Worm (Caenorhabditis elegans) whole organism, early embryonic: ENCODE results near the gene Y61B8A.6.
"Not testable (repeated sequence)": the region's sequence is repeated elsewhere in the genome, so short reads cannot be mapped to it uniquely, and the experiment has no call there.

Source experiments
- B0310.2 ChIP-seq: sonication (generic microtip); optimal IDR thresholded peaks from 2 replicates; lab custom pipeline; 2016; ENCODE audit warnings: mild to moderate bottlenecking, missing genetic modification characterization, missing compliant biosample characterization
- F13C5.2 ChIP-seq: sonication (generic microtip); optimal IDR thresholded peaks from 2 replicates; lab custom pipeline; 2017; ENCODE audit warnings: mild to moderate bottlenecking, missing genetic modification characterization, inconsistent platforms, missing compliant biosample characterization
- aly-1 ChIP-seq: sonication (generic microtip); optimal IDR thresholded peaks from 2 replicates; lab custom pipeline; 2016; ENCODE audit warnings: missing genetic modification characterization, missing compliant biosample characterization
- ama-1 ChIP-seq: fragments of 150-350 bp; optimal IDR thresholded peaks from 2 replicates; lab custom pipeline; 2014
- ceh-13 ChIP-seq: fragments of 200-800 bp; sonication (Bioruptor generic); optimal IDR thresholded peaks from 2 replicates; lab custom pipeline; 2018; ENCODE audit warnings: mild to moderate bottlenecking, missing genetic modification characterization, missing compliant biosample characterization
- ceh-36 ChIP-seq: sonication (generic microtip); optimal IDR thresholded peaks from 2 replicates; lab custom pipeline; 2016; ENCODE audit warnings: missing genetic modification characterization, inconsistent platforms, missing compliant biosample characterization
- ets-7 ChIP-seq: sonication (generic microtip); optimal IDR thresholded peaks from 2 replicates; lab custom pipeline; 2016; ENCODE audit warnings: missing genotype, missing genetic modification characterization, missing compliant biosample characterization
- flt-1 ChIP-seq: fragments of 200-800 bp; sonication (Bioruptor generic); IDR thresholded peaks from 2 replicates; pipeline ENCODE4 v1.3.6; 2022; ENCODE audit warnings: missing genetic modification characterization, missing compliant biosample characterization
- hmbx-1 ChIP-seq: sonication (generic microtip); optimal IDR thresholded peaks from 2 replicates; lab custom pipeline; 2016; ENCODE audit warnings: mild to moderate bottlenecking, missing genetic modification characterization, missing compliant biosample characterization
- hmg-4 ChIP-seq: fragments of 200-800 bp; sonication (Bioruptor generic); optimal IDR thresholded peaks from 2 replicates; lab custom pipeline; 2018; ENCODE audit warnings: mild to moderate bottlenecking, missing genetic modification characterization, missing compliant biosample characterization
- hnd-1 ChIP-seq: sonication (generic microtip); optimal IDR thresholded peaks from 2 replicates; lab custom pipeline; 2016; ENCODE audit warnings: missing genetic modification characterization, missing compliant biosample characterization
- pes-1 ChIP-seq: fragments of 200-800 bp; sonication (Bioruptor generic); IDR thresholded peaks from 2 replicates; pipeline ENCODE4 v1.3.6; 2022; ENCODE audit warnings: missing genetic modification reagents, missing genetic modification characterization, missing compliant biosample characterization
- scrt-1 ChIP-seq: fragments of 200-800 bp; sonication (Bioruptor generic); IDR thresholded peaks from 2 replicates; pipeline ENCODE4 v1.3.6; 2022; ENCODE audit warnings: missing genetic modification characterization, missing compliant biosample characterization
- sea-1 ChIP-seq: fragments of 200-800 bp; sonication (Bioruptor generic); conservative IDR thresholded peaks from 2 replicates; pipeline ENCODE4 v1.3.6; 2022; ENCODE audit warnings: missing genetic modification characterization, missing compliant biosample characterization
- tbx-11 ChIP-seq: fragments of 200-800 bp; sonication (Bioruptor generic); IDR thresholded peaks from 2 replicates; pipeline ENCODE4 v1.3.6; 2022; ENCODE audit warnings: missing genetic modification characterization, missing compliant biosample characterization
- tbx-37 ChIP-seq: fragments of 200-800 bp; sonication (Bioruptor generic); conservative IDR thresholded peaks from 2 replicates; pipeline ENCODE4 v1.3.6; 2022; ENCODE audit warnings: missing genetic modification reagents, missing genetic modification characterization, missing compliant biosample characterization
- tra-4 ChIP-seq: sonication (generic microtip); optimal IDR thresholded peaks from 2 replicates; lab custom pipeline; 2017; ENCODE audit warnings: missing genetic modification characterization, missing compliant biosample characterization

Y61B8A.6 gene

ce11 chrV:17258244-17258643 lies 6.5 kb downstream of the Y61B8A.6 start:
- TF ChIP-seq scrt-1 (GFP tag; lab: Robert Waterston, UW) (no peak), ama-1 (lab: Kevin White, UChicago) (no peak), pes-1 (no peak), B0310.2 (tag; lab: Kevin White, UChicago) (no peak)

- no peak for TF ChIP-seq hnd-1 (tag; lab: Kevin White, UChicago)
These were observed 7.2 kb downstream of the Y61B8A.6 start, which contains the start of gene fbxa-85 for ce11 chrV:17258868-17259267. TSS of gene fbxa-85 (plus strand) at chrV:17259168.

ce11 chrV:17261385-17261784 lies 9.7 kb downstream of the Y61B8A.6 start:
- TF ChIP-seq aly-1 (no peak), sea-1 (GFP tag; lab: Robert Waterston, UW) (no peak), ama-1 (lab: Kevin White, UChicago) (no peak), pes-1 (no peak)

- TF ChIP-seq pes-1, hmbx-1, tbx-37: not testable (repeated sequence)
These were observed 13.1 kb downstream of the Y61B8A.6 start, which contains the start of gene K10G4.3 for ce11 chrV:17264855-17265254. TSS of gene K10G4.3 (minus strand) at chrV:17264955.

ce11 chrV:17272112-17272511 lies 20.4 kb downstream of the Y61B8A.6 start:
- TF ChIP-seq aly-1 (no peak), B0310.2 (tag; lab: Kevin White, UChicago) (no peak), F13C5.2 (no peak), scrt-1 (GFP tag; lab: Robert Waterston, UW) (no peak), hmg-4 (GFP tag; lab: Kevin White, UChicago) (no peak), ceh-13 (no peak), tra-4 (tag; lab: Kevin White, UChicago) (no peak), ets-7 (tag; lab: Kevin White, UChicago) (no peak), hmbx-1 (no peak), tbx-11 (GFP tag; lab: Robert Waterston, UW) (no peak), sea-1 (GFP tag; lab: Robert Waterston, UW) (no peak)

- no peak for TF ChIP-seq hnd-1 (tag; lab: Kevin White, UChicago)
- TF ChIP-seq hmg-4 (GFP tag; lab: Kevin White, UChicago), result no peak
- no peak for TF ChIP-seq pes-1
- no peak for TF ChIP-seq flt-1 (GFP tag; lab: Robert Waterston, UW)
- TF ChIP-seq ceh-36 (tag; lab: Kevin White, UChicago), result no peak
These were observed 21.5 kb downstream of the Y61B8A.6 start, which contains the start of gene K10G4.10 for ce11 chrV:17273249-17273648. TSS of gene K10G4.10 (plus strand) at chrV:17273549.

ce11 chrV:17284159-17284558 lies 32.4 kb downstream of the Y61B8A.6 start:
- TF ChIP-seq F13C5.2 (no peak), ceh-36 (tag; lab: Kevin White, UChicago) (no peak), flt-1 (GFP tag; lab: Robert Waterston, UW) (no peak), hmg-4 (GFP tag; lab: Kevin White, UChicago) (no peak), tbx-37 (no peak), B0310.2 (tag; lab: Kevin White, UChicago) (no peak), tra-4 (tag; lab: Kevin White, UChicago) (no peak), ceh-13 (no peak), ama-1 (lab: Kevin White, UChicago) (no peak), tbx-11 (GFP tag; lab: Robert Waterston, UW) (no peak), scrt-1 (GFP tag; lab: Robert Waterston, UW) (no peak)

- TF ChIP-seq hnd-1 (tag; lab: Kevin White, UChicago), result no peak
- no peak for TF ChIP-seq aly-1
- TF ChIP-seq ceh-13, result no peak
- no peak for TF ChIP-seq flt-1 (GFP tag; lab: Robert Waterston, UW)
These were observed 41.0 kb downstream of the Y61B8A.6 start for ce11 chrV:17292740-17293139.

ce11 chrV:17296443-17296842 lies 44.7 kb downstream of the Y61B8A.6 start:
- TF ChIP-seq hmg-4 (GFP tag; lab: Kevin White, UChicago), result no peak
- TF ChIP-seq B0310.2 (tag; lab: Kevin White, UChicago), result no peak
- TF ChIP-seq scrt-1 (GFP tag; lab: Robert Waterston, UW), result no peak
- no peak for TF ChIP-seq ets-7 (tag; lab: Kevin White, UChicago)
- TF ChIP-seq flt-1 (GFP tag; lab: Robert Waterston, UW), result no peak
- no peak for TF ChIP-seq tbx-37
- TF ChIP-seq tra-4 (tag; lab: Kevin White, UChicago), result no peak
- TF ChIP-seq F13C5.2, result no peak
- no peak for TF ChIP-seq hmbx-1
- no peak for TF ChIP-seq ceh-13
- no peak for TF ChIP-seq ama-1 (lab: Kevin White, UChicago)
- TF ChIP-seq hnd-1 (tag; lab: Kevin White, UChicago), result no peak

- TF ChIP-seq tbx-11 (GFP tag; lab: Robert Waterston, UW) (no peak), hmbx-1 (no peak), ets-7 (tag; lab: Kevin White, UChicago) (no peak), hnd-1 (tag; lab: Kevin White, UChicago) (no peak), ceh-13 (no peak), sea-1 (GFP tag; lab: Robert Waterston, UW) (no peak), F13C5.2 (no peak), tbx-37 (no peak), pes-1 (no peak), B0310.2 (tag; lab: Kevin White, UChicago) (no peak), scrt-1 (GFP tag; lab: Robert Waterston, UW) (no peak)
These were observed 46.9 kb downstream of the Y61B8A.6 start for ce11 chrV:17298657-17299056.
